Fruit fly (Drosophila melanogaster) whole organism, embryonic: ENCODE measurements around the gene Tim9b.

Experiments used
- Asciz ChIP-seq: fragments of 200-800 bp; sonication (Bioruptor generic); optimal IDR thresholded peaks from 2 replicates; lab custom pipeline; 2017; ENCODE audit warnings: missing biosample characterization, mild to moderate bottlenecking, missing genetic modification characterization, missing genetic modification reagents
- CG11695 ChIP-seq: fragments of 200-800 bp; sonication (Bioruptor generic); IDR thresholded peaks from 3 replicates; pipeline ENCODE4 v1.3.6; 2022; ENCODE audit warnings: missing biosample characterization, missing genetic modification characterization
- CG13296 ChIP-seq: fragments of 200-800 bp; sonication (Bioruptor generic); optimal IDR thresholded peaks from 3 replicates; lab custom pipeline; 2018; ENCODE audit warnings: missing biosample characterization, mild to moderate bottlenecking, missing genetic modification characterization
- CG33213 ChIP-seq: fragments of 200-800 bp; sonication (Bioruptor generic); optimal IDR thresholded peaks from 3 replicates; lab custom pipeline; 2016; ENCODE audit warnings: missing biosample characterization, missing genetic modification characterization
- CG8478 ChIP-seq: fragments of >200 bp; optimal IDR thresholded peaks from 2 replicates; lab custom pipeline; 2018
- Gsc ChIP-seq: fragments of 200-800 bp; sonication (Bioruptor generic); IDR thresholded peaks from 2 replicates; pipeline ENCODE4 v1.3.6; 2022; ENCODE audit warnings: missing biosample characterization, missing genetic modification characterization
- NfI ChIP-seq: fragments of 200-800 bp; sonication (Bioruptor generic); optimal IDR thresholded peaks from 3 replicates; lab custom pipeline; 2018; ENCODE audit warnings: missing biosample characterization, mild to moderate bottlenecking, missing genetic modification characterization, moderate library complexity
- Oaz ChIP-seq: fragments of 200-800 bp; sonication (Bioruptor generic); IDR thresholded peaks from 2 replicates; pipeline ENCODE4 v1.3.6; 2022; ENCODE audit warnings: missing biosample characterization, missing genetic modification characterization
- en ChIP-seq: fragments of 200-800 bp; sonication (Bioruptor generic); optimal IDR thresholded peaks from 2 replicates; lab custom pipeline; 2016; ENCODE audit warnings: missing biosample characterization, missing genetic modification characterization
- gcm2 ChIP-seq: fragments of 200-800 bp; sonication (Bioruptor generic); optimal IDR thresholded peaks from 2 replicates; lab custom pipeline; 2016; ENCODE audit warnings: missing biosample characterization, missing genetic modification characterization
- pho ChIP-seq: fragments of 200-800 bp; sonication (Bioruptor generic); optimal IDR thresholded peaks from 2 replicates; lab custom pipeline; 2016; ENCODE audit warnings: missing biosample characterization, missing genetic modification characterization

DNA sequence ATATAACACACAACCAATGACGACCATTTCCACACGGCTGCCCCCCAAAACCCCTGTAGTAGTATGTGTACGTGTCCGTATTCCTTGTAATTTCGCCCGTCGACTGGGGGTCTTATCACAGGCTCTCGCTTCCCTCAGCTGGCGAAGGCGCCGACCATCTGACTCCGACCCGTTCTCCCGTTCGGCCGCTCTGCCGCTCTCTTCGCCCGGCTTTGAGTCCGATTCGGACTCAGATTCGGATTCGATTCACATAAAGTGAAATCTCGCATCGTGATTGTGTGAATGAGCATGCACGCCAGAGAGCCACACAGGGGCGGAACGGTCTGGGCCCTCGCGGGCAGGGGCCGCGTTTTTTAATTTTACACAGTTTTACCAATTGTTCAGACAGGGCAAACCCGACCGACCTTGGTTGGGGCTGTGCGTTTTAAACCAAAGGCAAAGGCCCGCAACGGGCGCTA is 47.4 kb upstream of the Tim9b start:
- TF ChIP-seq CG33213, result peak; percentile 3
- TF ChIP-seq pho (GFP tag; lab: Kevin White, UChicago), result no peak
- no peak for TF ChIP-seq en (GFP tag; lab: Kevin White, UChicago)
- no peak for TF ChIP-seq CG11695 (GFP tag; lab: Robert Waterston, UW)
- TF ChIP-seq NfI, result peak; percentile 36
- TF ChIP-seq gcm2 (GFP tag; lab: Kevin White, UChicago), result no peak
- TF ChIP-seq Oaz (GFP tag; lab: Robert Waterston, UW), result no peak
- TF ChIP-seq Asciz, result no peak
- TF ChIP-seq CG13296 (GFP tag; lab: Kevin White, UChicago), result no peak
- TF ChIP-seq Gsc, result no peak
- TF ChIP-seq CG8478 (lab: Kevin White, UChicago), result no peak
